Fruit fly (Drosophila melanogaster) whole organism, prepupa: ENCODE results near the gene Prim2.

Experiments
- Blimp-1 ChIP-seq: fragments of 200-800 bp; sonication (Bioruptor generic); optimal IDR thresholded peaks from 3 replicates; lab custom pipeline; 2017; ENCODE audit warnings: missing biosample characterization, missing genetic modification characterization, mild to moderate bottlenecking, moderate library complexity, missing genetic modification reagents
- CG10669 ChIP-seq: fragments of 200-800 bp; sonication (Bioruptor generic); optimal IDR thresholded peaks from 3 replicates; lab custom pipeline; 2018; ENCODE audit warnings: missing biosample characterization, mild to moderate bottlenecking, missing genetic modification characterization, moderate library complexity
- CG11294 ChIP-seq: fragments of 200-800 bp; sonication (Bioruptor generic); IDR thresholded peaks from 2 replicates; pipeline ENCODE4 v1.3.6; 2022; ENCODE audit warnings: missing biosample characterization, missing genetic modification characterization
- CG11762 ChIP-seq: fragments of 200-800 bp; sonication (Bioruptor generic); optimal IDR thresholded peaks from 3 replicates; lab custom pipeline; 2016; ENCODE audit warnings: missing biosample characterization, missing genetic modification characterization; ENCODE audit not compliant: insufficient read depth
- CG11902 ChIP-seq: fragments of 200-800 bp; sonication (Bioruptor generic); optimal IDR thresholded peaks from 3 replicates; lab custom pipeline; 2016; ENCODE audit warnings: missing biosample characterization, missing genetic modification characterization
- CG15336 ChIP-seq: fragments of 200-800 bp; sonication (Bioruptor generic); IDR thresholded peaks from 2 replicates; pipeline ENCODE4 v1.3.6; 2022; ENCODE audit warnings: missing biosample characterization, missing genetic modification characterization
- CG1621 ChIP-seq: fragments of 200-800 bp; sonication (Bioruptor generic); optimal IDR thresholded peaks from 3 replicates; lab custom pipeline; 2018; ENCODE audit warnings: missing biosample characterization, mild to moderate bottlenecking, missing genetic modification characterization
- CG3032 ChIP-seq: fragments of 200-800 bp; optimal IDR thresholded peaks from 2 replicates; lab custom pipeline; 2019; ENCODE audit warnings: missing biosample characterization, mild to moderate bottlenecking, missing genetic modification characterization, moderate library complexity
- CG31627 ChIP-seq: fragments of 200-800 bp; sonication (Bioruptor generic); optimal IDR thresholded peaks from 3 replicates; lab custom pipeline; 2016; ENCODE audit warnings: missing biosample characterization, missing genetic modification characterization
- CG3919 ChIP-seq: fragments of 200-800 bp; sonication (Bioruptor generic); optimal IDR thresholded peaks from 3 replicates; lab custom pipeline; 2016; ENCODE audit warnings: missing biosample characterization, missing genetic modification characterization
- CG6163 ChIP-seq: fragments of 200-800 bp; sonication (Bioruptor generic); IDR thresholded peaks from 3 replicates; pipeline ENCODE4 v1.3.6; 2022; ENCODE audit warnings: missing biosample characterization, missing genetic modification characterization
- CG6792 ChIP-seq: fragments of 200-800 bp; sonication (Bioruptor generic); optimal IDR thresholded peaks from 3 replicates; lab custom pipeline; 2016; ENCODE audit warnings: missing biosample characterization, missing genetic modification characterization
- CG6808 ChIP-seq: fragments of 200-800 bp; sonication (Bioruptor generic); optimal IDR thresholded peaks from 3 replicates; lab custom pipeline; 2017; ENCODE audit warnings: missing biosample characterization, missing genetic modification characterization, mild to moderate bottlenecking, moderate library complexity, missing genetic modification reagents
- CG6854 ChIP-seq: fragments of 200-800 bp; sonication (Bioruptor generic); optimal IDR thresholded peaks from 2 replicates; lab custom pipeline; 2017; ENCODE audit warnings: missing biosample characterization, mild to moderate bottlenecking, missing genetic modification characterization
- CG8319 ChIP-seq: fragments of 200-800 bp; sonication (Bioruptor generic); optimal IDR thresholded peaks from 3 replicates; lab custom pipeline; 2016; ENCODE audit warnings: missing biosample characterization, missing genetic modification characterization
- CG9139 ChIP-seq: fragments of 200-800 bp; sonication (Bioruptor generic); optimal IDR thresholded peaks from 3 replicates; lab custom pipeline; 2017; ENCODE audit warnings: missing biosample characterization, mild to moderate bottlenecking, missing genetic modification characterization
- Eip75B ChIP-seq: fragments of 200-800 bp; sonication (Bioruptor generic); optimal IDR thresholded peaks from 3 replicates; lab custom pipeline; 2016; ENCODE audit warnings: missing biosample characterization, missing genetic modification characterization
- Eip78C ChIP-seq: fragments of 200-800 bp; sonication (Bioruptor generic); peaks from one replicate; lab custom pipeline; 2016; ENCODE audit warnings: missing biosample characterization, missing genetic modification characterization
- Ets21C ChIP-seq: fragments of 200-800 bp; sonication (Bioruptor generic); optimal IDR thresholded peaks from 3 replicates; lab custom pipeline; 2016; ENCODE audit warnings: missing biosample characterization, missing genetic modification characterization
- Ets96B ChIP-seq: fragments of 200-800 bp; optimal IDR thresholded peaks from 2 replicates; lab custom pipeline; 2019; ENCODE audit warnings: missing biosample characterization, mild to moderate bottlenecking, missing genetic modification characterization, moderate library complexity
- Gug ChIP-seq: fragments of 200-800 bp; sonication (Bioruptor generic); IDR thresholded peaks from 2 replicates; pipeline ENCODE4 v1.3.6; 2022; ENCODE audit warnings: missing biosample characterization, missing genetic modification characterization
- Hr38 ChIP-seq: sonication (Bioruptor generic); optimal IDR thresholded peaks from 2 replicates; lab custom pipeline; 2016; ENCODE audit warnings: missing biosample characterization, missing genetic modification characterization
- Hr39 ChIP-seq: fragments of 200-800 bp; sonication (Bioruptor generic); optimal IDR thresholded peaks from 2 replicates; lab custom pipeline; 2016; ENCODE audit warnings: missing biosample characterization, missing genetic modification characterization
- Hr4 ChIP-seq: fragments of 200-800 bp; sonication (Bioruptor generic); optimal IDR thresholded peaks from 3 replicates; lab custom pipeline; 2016; ENCODE audit warnings: missing biosample characterization, missing genetic modification characterization
- Lpt ChIP-seq: fragments of 200-800 bp; sonication (Bioruptor generic); optimal IDR thresholded peaks from 3 replicates; lab custom pipeline; 2016; ENCODE audit warnings: missing biosample characterization, missing genetic modification characterization
- Met ChIP-seq: fragments of 200-800 bp; sonication (Bioruptor generic); optimal IDR thresholded peaks from 3 replicates; lab custom pipeline; 2016; ENCODE audit warnings: missing biosample characterization, missing genetic modification characterization
- Smox ChIP-seq: fragments of 200-800 bp; sonication (Bioruptor generic); optimal IDR thresholded peaks from 3 replicates; lab custom pipeline; 2016; ENCODE audit warnings: missing biosample characterization, missing genetic modification characterization
- Sox102F ChIP-seq: fragments of 200-800 bp; sonication (Bioruptor generic); optimal IDR thresholded peaks from 2 replicates; lab custom pipeline; 2016; ENCODE audit warnings: missing biosample characterization, mild to moderate bottlenecking, missing genetic modification characterization
- Sox14 ChIP-seq: fragments of 200-800 bp; sonication (Bioruptor generic); optimal IDR thresholded peaks from 3 replicates; lab custom pipeline; 2016; ENCODE audit warnings: missing biosample characterization, missing genetic modification characterization
- acj6 ChIP-seq: fragments of 200-800 bp; sonication (Bioruptor generic); optimal IDR thresholded peaks from 3 replicates; lab custom pipeline; 2016; ENCODE audit warnings: missing biosample characterization, missing genetic modification characterization
- cyc ChIP-seq: fragments of 200-800 bp; sonication (Bioruptor generic); optimal IDR thresholded peaks from 3 replicates; lab custom pipeline; 2016; ENCODE audit warnings: missing biosample characterization, missing genetic modification characterization
- dsx ChIP-seq: fragments of 200-800 bp; optimal IDR thresholded peaks from 3 replicates; lab custom pipeline; 2019; ENCODE audit warnings: missing biosample characterization, mild to moderate bottlenecking, missing genetic modification characterization, moderate library complexity; ENCODE audit not compliant: poor library complexity, severe bottlenecking
- eg ChIP-seq: fragments of 200-800 bp; sonication (Bioruptor generic); IDR thresholded peaks from 3 replicates; pipeline ENCODE4 v1.3.6; 2022; ENCODE audit warnings: missing biosample characterization, missing genetic modification characterization
- esn ChIP-seq: fragments of 200-800 bp; sonication (Bioruptor generic); optimal IDR thresholded peaks from 2 replicates; lab custom pipeline; 2016; ENCODE audit warnings: missing biosample characterization, mild to moderate bottlenecking, missing genetic modification characterization, moderate library complexity
- fd59A ChIP-seq: fragments of 200-800 bp; sonication (Bioruptor generic); optimal IDR thresholded peaks from 2 replicates; lab custom pipeline; 2017; ENCODE audit warnings: missing biosample characterization, mild to moderate bottlenecking, missing genetic modification characterization, missing genetic modification reagents
- fkh ChIP-seq: fragments of 200-800 bp; sonication (Bioruptor generic); optimal IDR thresholded peaks from 3 replicates; lab custom pipeline; 2017; ENCODE audit warnings: missing biosample characterization, mild to moderate bottlenecking, missing genetic modification characterization, moderate library complexity
- lz ChIP-seq: fragments of 200-800 bp; sonication (Bioruptor generic); optimal IDR thresholded peaks from 3 replicates; lab custom pipeline; 2016; ENCODE audit warnings: missing biosample characterization, missing genetic modification characterization
- net ChIP-seq: fragments of 200-800 bp; sonication (Bioruptor generic); optimal IDR thresholded peaks from 3 replicates; lab custom pipeline; 2016; ENCODE audit warnings: missing biosample characterization, missing genetic modification characterization
- pdm3 ChIP-seq: fragments of 200-800 bp; sonication (Bioruptor generic); optimal IDR thresholded peaks from 3 replicates; lab custom pipeline; 2016; ENCODE audit warnings: missing biosample characterization, missing genetic modification characterization
- salr ChIP-seq, 2 experiments: fragments of 200-800 bp; sonication (Bioruptor generic); optimal IDR thresholded peaks; 3 replicates each; lab custom pipeline; 2016 to 2018; ENCODE audit warnings: missing biosample characterization in 2 of 2, missing genetic modification characterization in 2 of 2, mild to moderate bottlenecking in 1 of 2
- ss ChIP-seq, 2 experiments: fragments of 200-800 bp; sonication (Bioruptor generic); optimal IDR thresholded peaks; 2 replicates in 1 of 2; 3 replicates in 1 of 2; lab custom pipeline; 2017 to 2018; ENCODE audit warnings: mild to moderate bottlenecking in 2 of 2, missing biosample characterization in 2 of 2, missing genetic modification characterization in 2 of 2, moderate library complexity in 1 of 2
- svp ChIP-seq: fragments of 200-800 bp; sonication (Bioruptor generic); peaks from one replicate; lab custom pipeline; 2016; ENCODE audit warnings: missing biosample characterization, missing genetic modification characterization
- topi ChIP-seq: fragments of 200-800 bp; sonication (Bioruptor generic); optimal IDR thresholded peaks from 3 replicates; lab custom pipeline; 2016; ENCODE audit warnings: missing biosample characterization, missing genetic modification characterization
- vri ChIP-seq: fragments of 200-800 bp; sonication (Bioruptor generic); optimal IDR thresholded peaks from 3 replicates; lab custom pipeline; 2016; ENCODE audit warnings: missing biosample characterization, mild to moderate bottlenecking, missing genetic modification characterization

Gene Prim2

dm6 chr3L:20385408-20385807 is 24.0 kb upstream of the Prim2 start:
- TF ChIP-seq CG9139 (GFP tag; lab: Kevin White, UChicago) (no peak), Hr4 (GFP tag; lab: Kevin White, UChicago) (no peak), dsx (GFP tag; lab: Kevin White, UChicago) (no peak), CG11902 (GFP tag; lab: Kevin White, UChicago) (no peak), topi (no peak), Ets96B (tag; lab: Kevin White, UChicago) (no peak), pdm3 (GFP tag; lab: Kevin White, UChicago) (no peak), Sox14 (GFP tag; lab: Kevin White, UChicago) (no peak), Smox (GFP tag; lab: Kevin White, UChicago) (no peak), cyc (no peak), lz (GFP tag; lab: Kevin White, UChicago) (no peak), CG8319 (GFP tag; lab: Kevin White, UChicago) (no peak), CG6792 (GFP tag; lab: Kevin White, UChicago) (no peak), CG10669 (no peak), Sox102F (GFP tag; lab: Kevin White, UChicago) (no peak), CG3919 (no peak), CG3032 (tag; lab: Kevin White, UChicago) (no peak), Blimp-1 (GFP tag; lab: Kevin White, UChicago) (no peak), CG11762 (GFP tag; lab: Kevin White, UChicago) (no peak), CG11294 (GFP tag; lab: Robert Waterston, UW) (no peak), vri (GFP tag; lab: Kevin White, UChicago) (peak; percentile 69), fkh (GFP tag; lab: Kevin White, UChicago) (peak; percentile 46), CG1621 (tag; lab: Kevin White, UChicago) (no peak), acj6 (GFP tag; lab: Kevin White, UChicago) (no peak), net (GFP tag; lab: Kevin White, UChicago) (no peak), eg (GFP tag; lab: Robert Waterston, UW) (no peak), esn (GFP tag; lab: Kevin White, UChicago) (no peak), Eip78C (GFP tag; lab: Kevin White, UChicago) (peak; percentile 17), svp (GFP tag; lab: Kevin White, UChicago) (no peak), Gug (no peak), CG6808 (peak; percentile 17)

DNA sequence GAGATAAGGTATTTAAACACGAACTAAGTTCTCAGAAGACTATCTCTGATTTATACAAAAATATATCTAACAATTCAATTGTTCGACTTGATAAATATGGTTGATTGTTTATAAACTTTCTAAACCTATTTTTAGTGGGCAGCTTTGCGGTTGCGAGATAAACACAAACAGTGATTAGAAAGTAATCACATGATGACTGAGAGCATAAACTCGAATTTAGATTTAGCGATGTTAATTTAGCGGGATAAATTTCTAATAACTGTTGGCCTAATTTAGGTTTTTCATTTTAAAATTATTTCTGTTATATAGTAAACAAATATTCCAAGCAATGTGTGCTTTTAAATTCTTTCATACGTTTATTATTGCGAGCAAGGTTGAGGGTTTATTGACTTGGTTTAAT is 23.6 kb upstream of the Prim2 start:
- TF ChIP-seq CG3032 (tag; lab: Kevin White, UChicago) (no peak), eg (GFP tag; lab: Robert Waterston, UW) (no peak), Eip78C (GFP tag; lab: Kevin White, UChicago) (peak; percentile 52)
- TF ChIP-seq, all 60 proteins: peak for 1

dm6 chr3L:20384086-20384810 is 22.9 kb upstream of the Prim2 start, which contains the start of the genes CG5498 and fbl:
TSS of gene CG5498 (minus strand) at chr3L:20384109.
TSS of gene fbl (plus strand) at chr3L:20384429.
- TF ChIP-seq salr (GFP tag; optimal IDR thresholded peaks at IDR 0.05; lab: Kevin White, UChicago) (peak in 1 of 2 experiments; percentile 76), CG6854 (GFP tag; lab: Kevin White, UChicago) (no peak), Ets21C (GFP tag; lab: Kevin White, UChicago) (peak; percentile 64), CG6808 (peak; percentile 45), Ets96B (tag; lab: Kevin White, UChicago) (peak; percentile 68), CG15336 (GFP tag; lab: Robert Waterston, UW) (peak; percentile 52; the same call in 1 of the 2 replicates), Hr39 (GFP tag; lab: Kevin White, UChicago) (peak; percentile 65), ss (GFP tag; optimal IDR thresholded peaks at IDR 0.05; lab: Kevin White, UChicago) (peak in 1 of 2 experiments; percentile 54), CG6163 (GFP tag; lab: Robert Waterston, UW) (peak; percentile 68), cyc (peak; percentile 69), fd59A (GFP tag; lab: Kevin White, UChicago) (peak; percentile 30), Lpt (GFP tag; lab: Kevin White, UChicago) (peak; percentile 27), CG31627 (GFP tag; lab: Kevin White, UChicago) (peak; percentile 81), Eip75B (GFP tag; lab: Kevin White, UChicago) (peak; percentile 73), CG10669 (peak; percentile 61), CG11902 (GFP tag; lab: Kevin White, UChicago) (peak; percentile 54), CG11762 (GFP tag; lab: Kevin White, UChicago) (peak; percentile 55), eg (GFP tag; lab: Robert Waterston, UW) (peak; percentile 69), lz (GFP tag; lab: Kevin White, UChicago) (peak; percentile 76), Met (GFP tag; lab: Kevin White, UChicago) (peak; percentile 78), Blimp-1 (GFP tag; lab: Kevin White, UChicago) (peak; percentile 43), CG9139 (GFP tag; lab: Kevin White, UChicago) (peak; percentile 24), CG6792 (GFP tag; lab: Kevin White, UChicago) (peak; percentile 71), Hr4 (GFP tag; lab: Kevin White, UChicago) (peak; percentile 70), Hr38 (no peak), Gug (0 out of 2 replicates have a peak, but pooled peaks have one; percentile 43)
